Worm (Caenorhabditis elegans): ENCODE measurements around the gene ZK899.1.

ce11 chrX:9494661-9495060 lies 48.2 kb downstream of the ZK899.1 start:
- TF ChIP-seq dao-5 (tag; optimal IDR thresholded peaks at IDR 0.05) (no peak), W03F9.2 (tag; optimal IDR thresholded peaks at IDR 0.05) (no peak), him-1 (tag; optimal IDR thresholded peaks at IDR 0.05) (no peak)

All from whole organism, L4/young adult.